Fruit fly (Drosophila melanogaster) whole organism, embryonic: ENCODE data around the gene mRpS33.

ENCODE experiments used
- CG10209 ChIP-seq: fragments of 200-800 bp; sonication (Bioruptor generic); optimal IDR thresholded peaks from 3 replicates; lab custom pipeline; 2017; ENCODE audit warnings: missing biosample characterization, mild to moderate bottlenecking, missing genetic modification characterization, missing genetic modification reagents
- CG12104 ChIP-seq: fragments of 200-800 bp; sonication (Bioruptor generic); optimal IDR thresholded peaks from 3 replicates; lab custom pipeline; 2016; ENCODE audit warnings: missing biosample characterization, missing genetic modification characterization
- CG16863 ChIP-seq: fragments of 200-800 bp; sonication (Bioruptor generic); optimal IDR thresholded peaks from 3 replicates; lab custom pipeline; 2016; ENCODE audit warnings: missing biosample characterization, missing genetic modification characterization
- CG9876 ChIP-seq: fragments of 200-800 bp; sonication (Bioruptor generic); optimal IDR thresholded peaks from 2 replicates; lab custom pipeline; 2016; ENCODE audit warnings: missing biosample characterization, missing genetic modification characterization
- D19A ChIP-seq: fragments of 200-800 bp; optimal IDR thresholded peaks from 3 replicates; lab custom pipeline; 2019; ENCODE audit warnings: missing biosample characterization, mild to moderate bottlenecking, missing genetic modification characterization, moderate library complexity
- Ets65A ChIP-seq: fragments of 200-800 bp; sonication (Bioruptor generic); peaks from one replicate; lab custom pipeline; 2016; ENCODE audit warnings: missing biosample characterization, missing genetic modification characterization
- Taf1 ChIP-seq: fragments of 200-800 bp; sonication (Bioruptor generic); IDR thresholded peaks from 2 replicates; pipeline ENCODE4 v1.3.6; 2022; ENCODE audit warnings: missing biosample characterization, missing genetic modification characterization
- jing ChIP-seq: fragments of 200-800 bp; sonication (Bioruptor generic); optimal IDR thresholded peaks from 2 replicates; lab custom pipeline; 2018; ENCODE audit warnings: missing biosample characterization, mild to moderate bottlenecking, missing genetic modification characterization
- lbe ChIP-seq: fragments of 200-800 bp; sonication (Bioruptor generic); optimal IDR thresholded peaks from 2 replicates; lab custom pipeline; 2016; ENCODE audit warnings: missing biosample characterization, mild to moderate bottlenecking, missing genetic modification characterization
- oc ChIP-seq: fragments of 200-800 bp; sonication (Bioruptor generic); optimal IDR thresholded peaks from 2 replicates; lab custom pipeline; 2018; ENCODE audit warnings: missing biosample characterization, mild to moderate bottlenecking, missing genetic modification characterization, moderate library complexity
- salm ChIP-seq: fragments of 200-800 bp; sonication (Bioruptor generic); optimal IDR thresholded peaks from 2 replicates; lab custom pipeline; 2018; ENCODE audit warnings: missing biosample characterization, mild to moderate bottlenecking, missing genetic modification characterization
- sens ChIP-seq: fragments of 200-800 bp; sonication (Bioruptor generic); peaks from one replicate; lab custom pipeline; 2016; ENCODE audit warnings: missing biosample characterization, missing genetic modification characterization
- seq ChIP-seq: fragments of 200-800 bp; sonication (Bioruptor generic); IDR thresholded peaks from 2 replicates; pipeline ENCODE4 v1.3.6; 2022; ENCODE audit warnings: missing biosample characterization, missing genetic modification characterization
- trem ChIP-seq: fragments of 200-800 bp; optimal IDR thresholded peaks from 3 replicates; lab custom pipeline; 2019; ENCODE audit warnings: missing biosample characterization, mild to moderate bottlenecking, missing genetic modification characterization, moderate library complexity

DNA sequence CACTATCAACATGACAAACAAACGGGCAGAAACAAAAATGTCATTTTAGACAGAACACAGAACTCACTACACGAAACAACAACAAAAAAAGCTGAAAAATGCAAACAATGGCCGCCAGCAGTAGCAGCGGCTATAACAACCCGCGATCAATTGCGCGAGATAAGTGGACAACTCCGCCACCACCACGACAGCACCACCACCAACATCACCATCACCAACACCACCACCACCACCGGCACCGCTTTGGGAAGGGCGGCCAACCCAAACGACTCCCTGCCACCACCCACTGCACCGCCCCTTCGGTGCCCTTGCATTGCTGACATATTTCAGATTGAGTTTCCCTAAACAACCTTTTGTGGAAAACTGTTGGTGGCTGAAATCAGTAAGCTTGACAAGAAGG, 29.8 kb downstream of the mRpS33 start:
- TF ChIP-seq CG16863 (GFP tag; lab: Kevin White, UChicago) (no peak), oc (no peak), Ets65A (GFP tag; lab: Kevin White, UChicago) (no peak), CG10209 (GFP tag; lab: Kevin White, UChicago) (no peak), jing (GFP tag; lab: Kevin White, UChicago) (no peak), lbe (GFP tag; lab: Kevin White, UChicago) (no peak), trem (tag; lab: Kevin White, UChicago) (no peak), salm (tag; lab: Kevin White, UChicago) (no peak), CG12104 (GFP tag; lab: Kevin White, UChicago) (no peak), Taf1 (GFP tag; lab: Robert Waterston, UW) (no peak), CG9876 (GFP tag; lab: Kevin White, UChicago) (no peak), sens (GFP tag; lab: Kevin White, UChicago) (no peak), seq (peak; percentile 72; the same call in 1 of the 2 replicates), D19A (tag; lab: Kevin White, UChicago) (no peak)
